Fruit fly (Drosophila melanogaster) whole organism, embryonic: ENCODE results near the gene east.

Source experiments
- Atf3 ChIP-seq: fragments of 200-800 bp; sonication (Bioruptor generic); optimal IDR thresholded peaks from 3 replicates; lab custom pipeline; 2016; ENCODE audit warnings: missing biosample characterization, missing genetic modification characterization
- Blimp-1 ChIP-seq: fragments of 200-800 bp; sonication (Bioruptor generic); optimal IDR thresholded peaks from 3 replicates; lab custom pipeline; 2018; ENCODE audit warnings: missing biosample characterization, missing genetic modification characterization, mild to moderate bottlenecking, moderate library complexity, missing genetic modification reagents
- CG10431 ChIP-seq: fragments of 200-800 bp; sonication (Bioruptor generic); optimal IDR thresholded peaks from 3 replicates; lab custom pipeline; 2018; ENCODE audit warnings: missing biosample characterization, mild to moderate bottlenecking, missing genetic modification characterization
- CG10959 ChIP-seq: fragments of 200-800 bp; sonication (Bioruptor generic); IDR thresholded peaks from 2 replicates; pipeline ENCODE4 v1.3.6; 2022; ENCODE audit warnings: missing biosample characterization, missing genetic modification characterization
- CG11093 ChIP-seq: fragments of 200-800 bp; sonication (Bioruptor generic); IDR thresholded peaks from 3 replicates; pipeline ENCODE4 v1.3.6; 2022; ENCODE audit warnings: missing biosample characterization, missing genetic modification characterization
- CG11695 ChIP-seq: fragments of 200-800 bp; sonication (Bioruptor generic); IDR thresholded peaks from 3 replicates; pipeline ENCODE4 v1.3.6; 2022; ENCODE audit warnings: missing biosample characterization, missing genetic modification characterization
- CG12942 ChIP-seq: fragments of 200-800 bp; sonication (Bioruptor generic); optimal IDR thresholded peaks from 3 replicates; lab custom pipeline; 2016; ENCODE audit warnings: missing biosample characterization, missing genetic modification characterization
- CG13424 ChIP-seq: fragments of 200-800 bp; sonication (Bioruptor generic); optimal IDR thresholded peaks from 2 replicates; lab custom pipeline; 2019; ENCODE audit warnings: missing biosample characterization, mild to moderate bottlenecking, missing genetic modification characterization, moderate library complexity
- CG14441 ChIP-seq: fragments of 200-800 bp; sonication (Bioruptor generic); IDR thresholded peaks from 2 replicates; pipeline ENCODE4 v1.3.6; 2022; ENCODE audit warnings: missing biosample characterization, missing genetic modification characterization
- CG15269 ChIP-seq: fragments of 200-800 bp; sonication (Bioruptor generic); optimal IDR thresholded peaks from 2 replicates; lab custom pipeline; 2018; ENCODE audit warnings: missing biosample characterization, mild to moderate bottlenecking, missing genetic modification characterization, moderate library complexity
- CG1832 ChIP-seq: fragments of 200-800 bp; sonication (Bioruptor generic); optimal IDR thresholded peaks from 2 replicates; lab custom pipeline; 2017; ENCODE audit warnings: missing biosample characterization, mild to moderate bottlenecking, missing genetic modification characterization, inconsistent platforms
- CG2120 ChIP-seq: fragments of 200-800 bp; sonication (Bioruptor generic); optimal IDR thresholded peaks from 3 replicates; lab custom pipeline; 2016; ENCODE audit warnings: missing biosample characterization, missing genetic modification characterization
- CG2889 ChIP-seq: fragments of 200-800 bp; sonication (Bioruptor generic); IDR thresholded peaks from 3 replicates; pipeline ENCODE4 v1.3.6; 2022; ENCODE audit warnings: missing biosample characterization, missing genetic modification characterization
- CG34224 ChIP-seq: fragments of 200-800 bp; sonication (Bioruptor generic); IDR thresholded peaks from 3 replicates; pipeline ENCODE4 v1.3.6; 2022; ENCODE audit warnings: missing biosample characterization, missing genetic modification characterization; ENCODE audit not compliant: partially characterized antibody
- CG4328 ChIP-seq: fragments of 200-800 bp; sonication (Bioruptor generic); optimal IDR thresholded peaks from 3 replicates; lab custom pipeline; 2017; ENCODE audit warnings: missing biosample characterization, missing genetic modification reagents, missing genetic modification characterization
- CG43689 ChIP-seq: fragments of 200-800 bp; sonication (Bioruptor generic); IDR thresholded peaks from 2 replicates; pipeline ENCODE4 v1.3.6; 2022; ENCODE audit warnings: missing biosample characterization, missing genetic modification characterization
- CG4820 ChIP-seq: fragments of 200-800 bp; sonication (Bioruptor generic); optimal IDR thresholded peaks from 3 replicates; lab custom pipeline; 2016; ENCODE audit warnings: missing biosample characterization, missing genetic modification characterization
- CG6689 ChIP-seq: fragments of 200-800 bp; sonication (Bioruptor generic); IDR thresholded peaks from 2 replicates; pipeline ENCODE4 v1.3.6; 2022; ENCODE audit warnings: missing biosample characterization, missing genetic modification characterization
- CG8359 ChIP-seq: fragments of 200-800 bp; sonication (Bioruptor generic); optimal IDR thresholded peaks from 2 replicates; lab custom pipeline; 2017; ENCODE audit warnings: missing biosample characterization, mild to moderate bottlenecking, missing genetic modification characterization, borderline replicate concordance
- CrebB ChIP-seq: fragments of 200-800 bp; sonication (Bioruptor generic); optimal IDR thresholded peaks from 3 replicates; lab custom pipeline; 2018; ENCODE audit warnings: missing biosample characterization, mild to moderate bottlenecking, missing genetic modification characterization
- Drgx ChIP-seq: fragments of 200-800 bp; sonication (Bioruptor generic); IDR thresholded peaks from 2 replicates; pipeline ENCODE4 v1.3.6; 2022; ENCODE audit warnings: missing biosample characterization, missing genetic modification characterization
- E2f1 ChIP-seq: fragments of 200-800 bp; sonication (Bioruptor generic); IDR thresholded peaks from 2 replicates; pipeline ENCODE4 v1.3.6; 2022; ENCODE audit warnings: missing biosample characterization, missing genetic modification characterization
- E2f2 ChIP-seq: fragments of 200-800 bp; sonication (Bioruptor generic); IDR thresholded peaks from 2 replicates; pipeline ENCODE4 v1.3.6; 2022; ENCODE audit warnings: missing biosample characterization, missing genetic modification characterization
- Fer2 ChIP-seq: fragments of 200-800 bp; sonication (Bioruptor generic); optimal IDR thresholded peaks from 2 replicates; lab custom pipeline; 2018; ENCODE audit warnings: missing biosample characterization, mild to moderate bottlenecking, missing genetic modification characterization, moderate library complexity
- Fer3 ChIP-seq: fragments of 200-800 bp; sonication (Bioruptor generic); optimal IDR thresholded peaks from 2 replicates; lab custom pipeline; 2018; ENCODE audit warnings: missing biosample characterization, mild to moderate bottlenecking, missing genetic modification characterization, moderate library complexity
- Gug ChIP-seq: fragments of 200-800 bp; sonication (Bioruptor generic); IDR thresholded peaks from 4 replicates; pipeline ENCODE4 v1.3.6; 2022; ENCODE audit warnings: missing biosample characterization, missing genetic modification characterization
- Myb ChIP-seq: fragments of 200-800 bp; sonication (Bioruptor generic); optimal IDR thresholded peaks from 2 replicates; lab custom pipeline; 2016; ENCODE audit warnings: missing biosample characterization, missing genetic modification characterization
- Ssrp ChIP-seq: fragments of 200-800 bp; sonication (Bioruptor generic); optimal IDR thresholded peaks from 2 replicates; lab custom pipeline; 2018; ENCODE audit warnings: missing biosample characterization, mild to moderate bottlenecking, missing genetic modification characterization, moderate library complexity
- al ChIP-seq: fragments of 200-800 bp; sonication (Bioruptor generic); IDR thresholded peaks from 2 replicates; pipeline ENCODE4 v1.3.6; 2022; ENCODE audit warnings: missing biosample characterization, missing genetic modification characterization
- amos ChIP-seq: fragments of 200-800 bp; sonication (Bioruptor generic); IDR thresholded peaks from 2 replicates; pipeline ENCODE4 v1.3.6; 2022; ENCODE audit warnings: missing biosample characterization, missing genetic modification characterization; ENCODE audit not compliant: partially characterized antibody
- ci ChIP-seq: fragments of 200-800 bp; sonication (Bioruptor generic); IDR thresholded peaks from 3 replicates; pipeline ENCODE4 v1.3.6; 2022; ENCODE audit warnings: missing biosample characterization, missing genetic modification characterization
- ewg ChIP-seq: fragments of 200-800 bp; sonication (Bioruptor generic); optimal IDR thresholded peaks from 3 replicates; lab custom pipeline; 2017; ENCODE audit warnings: mild to moderate bottlenecking, missing biosample characterization, missing genetic modification reagents, missing genetic modification characterization
- fd102C ChIP-seq: fragments of 200-800 bp; sonication (Bioruptor generic); optimal IDR thresholded peaks from 2 replicates; lab custom pipeline; 2018; ENCODE audit warnings: missing biosample characterization, mild to moderate bottlenecking, missing genetic modification characterization, moderate library complexity
- grau ChIP-seq: fragments of 200-800 bp; optimal IDR thresholded peaks from 3 replicates; lab custom pipeline; 2019; ENCODE audit warnings: missing biosample characterization, mild to moderate bottlenecking, missing genetic modification characterization, moderate library complexity
- grn ChIP-seq: fragments of 200-800 bp; sonication (Bioruptor generic); optimal IDR thresholded peaks from 3 replicates; lab custom pipeline; 2017; ENCODE audit warnings: missing biosample characterization, missing genetic modification characterization
- gt ChIP-seq: fragments of 200-800 bp; sonication (Bioruptor generic); IDR thresholded peaks from 2 replicates; pipeline ENCODE4 v1.3.6; 2022; ENCODE audit warnings: missing biosample characterization, missing genetic modification characterization
- ind ChIP-seq: fragments of 200-800 bp; sonication (Bioruptor generic); optimal IDR thresholded peaks from 3 replicates; lab custom pipeline; 2016; ENCODE audit warnings: missing biosample characterization, missing genetic modification characterization
- knrl ChIP-seq: fragments of 200-800 bp; sonication (Bioruptor generic); IDR thresholded peaks from 3 replicates; pipeline ENCODE4 v1.3.6; 2022; ENCODE audit warnings: missing biosample characterization, missing genetic modification characterization; ENCODE audit not compliant: partially characterized antibody
- mld ChIP-seq: fragments of 200-800 bp; sonication (Bioruptor generic); IDR thresholded peaks from 3 replicates; pipeline ENCODE4 v1.3.6; 2022; ENCODE audit warnings: missing biosample characterization, missing genetic modification characterization; ENCODE audit not compliant: partially characterized antibody
- org-1 ChIP-seq: fragments of 200-800 bp; sonication (Bioruptor generic); optimal IDR thresholded peaks from 2 replicates; lab custom pipeline; 2017; ENCODE audit warnings: missing biosample characterization, missing genetic modification characterization
- schlank ChIP-seq: fragments of 200-800 bp; sonication (Bioruptor generic); optimal IDR thresholded peaks from 2 replicates; lab custom pipeline; 2018; ENCODE audit warnings: missing biosample characterization, mild to moderate bottlenecking, missing genetic modification characterization
- seq ChIP-seq: fragments of 200-800 bp; sonication (Bioruptor generic); IDR thresholded peaks from 2 replicates; pipeline ENCODE4 v1.3.6; 2022; ENCODE audit warnings: missing biosample characterization, missing genetic modification characterization
- sim ChIP-seq: fragments of 200-800 bp; sonication (Bioruptor generic); IDR thresholded peaks from 2 replicates; pipeline ENCODE4 v1.3.6; 2022; ENCODE audit warnings: missing biosample characterization, missing genetic modification characterization
- slbo ChIP-seq: fragments of 200-800 bp; sonication (Bioruptor generic); IDR thresholded peaks from 2 replicates; pipeline ENCODE4 v1.3.6; 2022; ENCODE audit warnings: missing biosample characterization, missing genetic modification characterization
- sqz ChIP-seq: fragments of 200-800 bp; sonication (Bioruptor generic); optimal IDR thresholded peaks from 3 replicates; lab custom pipeline; 2018; ENCODE audit warnings: missing biosample characterization, mild to moderate bottlenecking, missing genetic modification characterization
- stc ChIP-seq: fragments of 200-800 bp; sonication (Bioruptor generic); IDR thresholded peaks from 2 replicates; pipeline ENCODE4 v1.3.6; 2022; ENCODE audit warnings: missing biosample characterization, missing genetic modification characterization
- vfl ChIP-seq: fragments of 200-800 bp; sonication (Bioruptor generic); optimal IDR thresholded peaks from 2 replicates; lab custom pipeline; 2016; ENCODE audit warnings: missing biosample characterization, missing genetic modification characterization
- vvl ChIP-seq: fragments of 200-800 bp; sonication (Bioruptor generic); IDR thresholded peaks from 2 replicates; pipeline ENCODE4 v1.3.6; 2022; ENCODE audit warnings: missing biosample characterization, missing genetic modification characterization
- zfh1 ChIP-seq: fragments of 200-800 bp; sonication (Bioruptor generic); IDR thresholded peaks from 3 replicates; pipeline ENCODE4 v1.3.6; 2022; ENCODE audit warnings: missing biosample characterization, missing genetic modification characterization

The east gene

DNA sequence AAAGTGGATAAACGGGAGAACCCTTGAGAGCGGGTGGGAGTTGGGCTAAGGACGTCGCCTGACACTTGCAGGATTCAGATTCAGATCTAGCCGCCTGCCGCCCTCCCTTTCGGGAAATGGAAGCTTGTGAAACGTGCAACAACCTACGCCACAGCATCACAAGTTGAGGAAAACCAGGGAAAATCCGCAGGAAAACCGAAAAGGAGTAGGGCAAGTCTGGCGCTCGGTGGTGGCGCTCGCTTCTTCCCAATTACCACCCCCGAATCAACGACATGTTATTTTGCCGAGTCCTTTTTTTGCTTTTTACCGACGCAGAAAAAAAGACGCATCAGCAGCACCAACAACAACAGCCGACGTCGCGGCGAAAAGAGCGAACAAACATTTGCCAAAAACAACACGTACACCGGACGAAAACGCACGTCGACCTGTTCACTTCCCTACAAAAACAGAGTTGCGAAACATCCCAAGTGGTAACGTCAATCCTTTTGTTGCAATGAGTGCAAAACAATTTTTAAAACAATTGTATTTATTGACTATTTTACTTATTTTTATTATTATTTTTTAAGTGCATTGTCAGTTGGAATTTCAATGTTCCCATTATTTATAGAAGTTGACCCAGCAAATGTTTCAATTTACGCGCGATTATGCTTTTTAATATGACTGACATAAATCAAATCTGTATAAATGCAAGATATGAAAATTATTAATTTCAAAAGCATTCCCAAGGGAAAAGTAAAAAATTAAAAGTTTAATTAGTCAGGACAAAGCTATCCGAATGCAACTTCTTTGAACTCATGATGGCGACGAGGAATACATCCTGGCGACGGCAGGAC is 844 bp downstream of the east start (continued):
- peak; percentile 42 for TF ChIP-seq Blimp-1
- TF ChIP-seq CG34224 = no peak
- no peak for TF ChIP-seq Atf3 (GFP tag; lab: Kevin White, UChicago)
- no peak for TF ChIP-seq CG11093 (GFP tag; lab: Robert Waterston, UW)
- TF ChIP-seq Fer3 (tag; lab: Kevin White, UChicago) = peak; percentile 15
- TF ChIP-seq zfh1 (GFP tag; lab: Robert Waterston, UW) = peak; percentile 71
- no peak for TF ChIP-seq mld (GFP tag; lab: Robert Waterston, UW)
- TF ChIP-seq org-1 (GFP tag; lab: Kevin White, UChicago) = peak; percentile 30
- TF ChIP-seq CG43689 (GFP tag; lab: Robert Waterston, UW) = peak; percentile 35; the same call in 1 of the 2 replicates
- peak; percentile 54 for TF ChIP-seq grau (tag; lab: Kevin White, UChicago)
- TF ChIP-seq CG14441 (GFP tag; lab: Robert Waterston, UW) = peak; percentile 65
- no peak for TF ChIP-seq vfl (GFP tag; lab: Kevin White, UChicago)
- peak; percentile 54 for TF ChIP-seq CG15269
- peak; percentile 41; the same call in 1 of the 2 replicates for TF ChIP-seq al
- TF ChIP-seq CG10431 (GFP tag; lab: Kevin White, UChicago) = no peak
- TF ChIP-seq CG4328 = no peak
- TF ChIP-seq CG2120 (GFP tag; lab: Kevin White, UChicago) = peak; percentile 44
- peak; percentile 50 for TF ChIP-seq Ssrp (tag; lab: Kevin White, UChicago)
- TF ChIP-seq CG10959 = no peak
- TF ChIP-seq CG1832 (GFP tag; lab: Kevin White, UChicago) = no peak
- no peak for TF ChIP-seq Myb (GFP tag; lab: Kevin White, UChicago)
- TF ChIP-seq fd102C (GFP tag; lab: Kevin White, UChicago) = no peak
- peak; percentile 28 for TF ChIP-seq CG4820 (GFP tag; lab: Kevin White, UChicago)
- peak; percentile 88 for TF ChIP-seq ci (GFP tag; lab: Robert Waterston, UW)
- peak; percentile 79 for TF ChIP-seq CG6689 (GFP tag; lab: Robert Waterston, UW)
- peak; percentile 32 for TF ChIP-seq ewg (GFP tag; lab: Kevin White, UChicago)
- TF ChIP-seq schlank (tag; lab: Kevin White, UChicago) = no peak
- TF ChIP-seq grn (GFP tag; lab: Kevin White, UChicago) = no peak
- peak; percentile 25 for TF ChIP-seq CG13424 (tag; lab: Kevin White, UChicago)
- no peak for TF ChIP-seq CrebB (tag; lab: Kevin White, UChicago)
- TF ChIP-seq sim (GFP tag; lab: Robert Waterston, UW) = no peak
- TF ChIP-seq E2f2 (GFP tag; lab: Robert Waterston, UW) = peak; percentile 41
- TF ChIP-seq CG8359 (GFP tag; lab: Kevin White, UChicago) = no peak
- no peak for TF ChIP-seq Fer2
- peak; percentile 54; the same call in 1 of the 3 replicates for TF ChIP-seq CG11695
- no peak for TF ChIP-seq gt
- peak; percentile 58; the same call in 1 of the 2 replicates for TF ChIP-seq seq (GFP tag; lab: Robert Waterston, UW)
- 0 out of 3 replicates have a peak, but pooled peaks have one; percentile 33 for TF ChIP-seq CG2889 (GFP tag; lab: Robert Waterston, UW)
- peak; percentile 52 for TF ChIP-seq sqz
- TF ChIP-seq CG12942 (GFP tag; lab: Kevin White, UChicago) = peak; percentile 7
- TF ChIP-seq stc (GFP tag; lab: Robert Waterston, UW) = 0 out of 2 replicates have a peak, but pooled peaks have one; percentile 21
- TF ChIP-seq slbo (GFP tag; lab: Robert Waterston, UW) = peak; percentile 78
- TF ChIP-seq E2f1 (GFP tag; lab: Robert Waterston, UW) = peak; percentile 49
- TF ChIP-seq knrl (GFP tag; lab: Robert Waterston, UW) = no peak
- no peak for TF ChIP-seq amos (GFP tag; lab: Robert Waterston, UW)
- TF ChIP-seq vvl (GFP tag; lab: Robert Waterston, UW) = peak; percentile 80
- TF ChIP-seq ind (GFP tag; lab: Kevin White, UChicago) = peak; percentile 49
- TF ChIP-seq Gug (GFP tag; lab: Robert Waterston, UW) = peak; percentile 71
- TF ChIP-seq Drgx (GFP tag; lab: Robert Waterston, UW) = peak; percentile 45
